Worm (Caenorhabditis elegans): Measurements from ENCODE around the gene F59B2.15.

DNA sequence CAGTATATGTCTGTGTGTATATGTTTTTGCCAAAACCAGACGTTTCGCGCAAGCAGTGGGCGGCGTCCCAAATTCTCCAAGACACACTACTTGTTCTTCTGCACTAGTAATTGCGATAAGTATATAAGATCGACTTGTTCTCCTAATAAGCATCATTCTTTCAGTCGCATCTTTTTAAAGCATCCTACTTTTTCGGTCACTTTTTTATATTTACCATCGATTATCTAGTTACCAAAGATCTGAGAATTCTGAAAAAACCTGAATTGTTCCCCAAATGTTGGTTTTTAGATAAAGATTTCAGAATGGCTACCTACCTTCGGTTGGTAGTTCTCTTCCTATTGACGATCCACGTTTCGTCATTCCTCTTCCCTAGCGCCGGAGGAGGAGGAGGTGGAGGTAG is 40.5 kb downstream of the F59B2.15 start, which contains the start of gene grl-25:
- TF ChIP-seq ama-1 (optimal IDR thresholded peaks at IDR 0.05) (no peak), ceh-13 (GFP tag; optimal IDR thresholded peaks at IDR 0.05) (no peak)
